Worm (Caenorhabditis elegans): ENCODE measurements around the gene srd-38.
"Not testable (repeated sequence)": the region's sequence is repeated elsewhere in the genome, so short reads cannot be mapped to it uniquely, and the experiment has no call there.

DNA sequence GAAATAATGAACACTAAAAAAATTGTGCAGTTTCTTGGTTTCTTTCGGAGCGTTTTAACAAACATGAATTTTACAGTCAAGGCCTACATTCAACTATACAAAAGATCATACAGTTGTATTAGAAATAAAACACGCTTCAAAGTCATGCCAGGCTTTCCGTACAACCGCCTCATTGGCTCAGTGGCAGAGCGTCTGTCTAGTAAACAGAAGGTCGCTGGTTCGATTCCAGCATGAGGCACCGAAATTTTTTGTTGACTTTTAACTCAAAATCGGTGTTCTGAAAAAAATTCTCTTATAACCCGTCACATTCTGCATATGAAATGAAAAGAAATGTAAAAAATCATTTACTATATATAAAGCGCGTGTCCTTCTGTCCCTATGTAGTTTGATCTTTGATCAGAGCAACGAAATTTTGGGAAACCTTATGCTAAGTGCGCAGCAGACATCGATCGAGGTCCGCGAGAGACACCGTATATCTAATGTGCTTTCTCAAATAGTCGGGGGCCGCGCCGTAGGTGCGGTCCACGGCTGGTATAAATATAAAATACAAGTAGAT, 30.5 kb upstream of the srd-38 start:
- TF ChIP-seq ama-1 (optimal IDR thresholded peaks at IDR 0.05); tbx-11 (GFP tag; IDR thresholded peaks at IDR 0.05); tra-4 (tag; optimal IDR thresholded peaks at IDR 0.05); hnd-1 (tag; optimal IDR thresholded peaks at IDR 0.05); F13C5.2 (tag; optimal IDR thresholded peaks at IDR 0.05); hmbx-1 (tag; optimal IDR thresholded peaks at IDR 0.05): not testable (repeated sequence)

Data from whole organism, early embryonic.